Fruit fly (Drosophila melanogaster): ENCODE data around the gene TSG101.

TSG101 gene

DNA sequence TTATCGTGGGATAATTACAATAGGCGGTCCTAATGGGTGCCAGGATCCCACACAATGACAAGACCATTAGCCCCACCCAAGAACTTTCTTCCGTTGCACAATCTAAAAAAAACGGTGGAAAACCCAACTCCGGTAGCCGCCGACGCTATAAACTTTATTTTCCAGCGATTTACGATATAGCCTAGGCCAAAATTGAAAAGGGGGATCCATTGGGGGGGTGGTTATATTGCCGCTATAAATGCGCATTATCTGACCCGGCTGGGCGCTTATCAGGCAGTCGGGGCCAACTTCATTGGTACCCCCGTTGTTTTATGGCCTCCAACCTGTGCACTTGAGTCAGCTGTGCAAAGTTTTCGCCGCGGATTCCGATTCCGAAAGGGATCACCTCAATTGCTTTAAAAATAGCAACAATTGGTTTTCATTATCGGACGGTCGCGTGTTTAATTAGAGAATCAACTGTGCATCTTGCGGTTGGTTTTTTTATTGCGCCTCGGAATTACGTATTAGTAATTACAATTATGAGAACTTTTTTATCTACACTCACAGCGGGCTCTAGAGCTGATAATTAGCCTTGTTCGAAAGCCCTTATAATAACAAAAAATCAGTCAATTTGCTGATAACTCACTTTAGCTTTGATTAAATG, 38.3 kb upstream of the TSG101 start (continued):
- TF ChIP-seq scrt (GFP tag; optimal IDR thresholded peaks at IDR 0.05) (peak; percentile 5), Ets65A (GFP tag) (peak; percentile 62), CG5180 (GFP tag; optimal IDR thresholded peaks at IDR 0.05) (peak; percentile 22), CG33213 (GFP tag; optimal IDR thresholded peaks at IDR 0.05) (no peak), HHEX (GFP tag; optimal IDR thresholded peaks at IDR 0.05) (peak; percentile 59), Meics (GFP tag; optimal IDR thresholded peaks at IDR 0.05) (peak; percentile 2), Sry-δ (GFP tag; optimal IDR thresholded peaks at IDR 0.05) (no peak), tna (GFP tag; IDR thresholded peaks at IDR 0.05; ENCODE audit: partially characterized antibody) (no peak), dysf (GFP tag; IDR thresholded peaks at IDR 0.05) (0 out of 3 replicates have a peak, but pooled peaks have one; percentile 24), pb (GFP tag; optimal IDR thresholded peaks at IDR 0.05) (no peak), CG9727 (GFP tag; optimal IDR thresholded peaks at IDR 0.05) (peak; percentile 28), CG17359 (tag; optimal IDR thresholded peaks at IDR 0.05) (peak; percentile 41), ftz-f1 (GFP tag; optimal IDR thresholded peaks at IDR 0.05) (peak; percentile 7), unpg (GFP tag; optimal IDR thresholded peaks at IDR 0.05) (peak; percentile 66), Awh (GFP tag; IDR thresholded peaks at IDR 0.05) (peak; percentile 46; the same call in 1 of the 2 replicates), ash1 (GFP tag; optimal IDR thresholded peaks at IDR 0.05) (no peak), onecut (GFP tag; IDR thresholded peaks at IDR 0.05) (peak; percentile 48), run (tag; optimal IDR thresholded peaks at IDR 0.05) (peak; percentile 27), Vsx1 (GFP tag; optimal IDR thresholded peaks at IDR 0.05) (peak; percentile 63), sqz (GFP tag; optimal IDR thresholded peaks at IDR 0.05) (peak; percentile 60), CG15514 (GFP tag; optimal IDR thresholded peaks at IDR 0.05) (peak; percentile 53), salm (tag; optimal IDR thresholded peaks at IDR 0.05) (peak; percentile 32), CG6254 (GFP tag; optimal IDR thresholded peaks at IDR 0.05) (peak; percentile 66), CG4282 (GFP tag; optimal IDR thresholded peaks at IDR 0.05) (no peak), grn (GFP tag; optimal IDR thresholded peaks at IDR 0.05) (peak; percentile 27), CG18262 (tag; optimal IDR thresholded peaks at IDR 0.05) (peak; percentile 38), Eip74EF (GFP tag; optimal IDR thresholded peaks at IDR 0.05) (peak in 1 of 2 experiments; percentile 59), lov (optimal IDR thresholded peaks at IDR 0.05) (no peak), lov (GFP tag; IDR thresholded peaks at IDR 0.05) (peak; percentile 69; the same call in 1 of the 3 replicates), D19A (tag; optimal IDR thresholded peaks at IDR 0.05) (peak; percentile 16), pan (optimal IDR thresholded peaks at IDR 0.05) (no peak), pan (GFP tag; optimal IDR thresholded peaks at IDR 0.05 in 1 of 2, IDR thresholded peaks at IDR 0.05 in 1 of 2) (peak in 1 of 2 experiments; percentile 40), Blimp-1 (GFP tag; optimal IDR thresholded peaks at IDR 0.05) (peak; percentile 4), ATbp (GFP tag; optimal IDR thresholded peaks at IDR 0.05) (peak; percentile 67), CG8944 (GFP tag; optimal IDR thresholded peaks at IDR 0.05) (no peak), CG10366 (GFP tag; IDR thresholded peaks at IDR 0.05) (no peak), kah (GFP tag; optimal IDR thresholded peaks at IDR 0.05) (peak; percentile 46), CG15269 (tag; optimal IDR thresholded peaks at IDR 0.05) (peak; percentile 40), CG12071 (GFP tag; optimal IDR thresholded peaks at IDR 0.05) (peak; percentile 85), E2f2 (GFP tag; IDR thresholded peaks at IDR 0.05) (no peak), CG1603 (tag; optimal IDR thresholded peaks at IDR 0.05) (peak; percentile 40), CG11456 (GFP tag; IDR thresholded peaks at IDR 0.05) (0 out of 3 replicates have a peak, but pooled peaks have one; percentile 46), fd64A (GFP tag; optimal IDR thresholded peaks at IDR 0.05) (peak; percentile 66), sens (GFP tag) (peak; percentile 55), Hr3 (GFP tag; optimal IDR thresholded peaks at IDR 0.05) (no peak), CG8359 (GFP tag; optimal IDR thresholded peaks at IDR 0.05; ENCODE audit: borderline replicate concordance) (peak; percentile 41), CG2129 (GFP tag; IDR thresholded peaks at IDR 0.05; ENCODE audit: partially characterized antibody) (no peak), CG12769 (tag; optimal IDR thresholded peaks at IDR 0.05) (peak; percentile 19), ranshi (GFP tag; IDR thresholded peaks at IDR 0.05) (peak; percentile 21; the same call in 1 of the 2 replicates)
